Worm (Caenorhabditis elegans): ENCODE results near the gene rmd-2.

DNA sequence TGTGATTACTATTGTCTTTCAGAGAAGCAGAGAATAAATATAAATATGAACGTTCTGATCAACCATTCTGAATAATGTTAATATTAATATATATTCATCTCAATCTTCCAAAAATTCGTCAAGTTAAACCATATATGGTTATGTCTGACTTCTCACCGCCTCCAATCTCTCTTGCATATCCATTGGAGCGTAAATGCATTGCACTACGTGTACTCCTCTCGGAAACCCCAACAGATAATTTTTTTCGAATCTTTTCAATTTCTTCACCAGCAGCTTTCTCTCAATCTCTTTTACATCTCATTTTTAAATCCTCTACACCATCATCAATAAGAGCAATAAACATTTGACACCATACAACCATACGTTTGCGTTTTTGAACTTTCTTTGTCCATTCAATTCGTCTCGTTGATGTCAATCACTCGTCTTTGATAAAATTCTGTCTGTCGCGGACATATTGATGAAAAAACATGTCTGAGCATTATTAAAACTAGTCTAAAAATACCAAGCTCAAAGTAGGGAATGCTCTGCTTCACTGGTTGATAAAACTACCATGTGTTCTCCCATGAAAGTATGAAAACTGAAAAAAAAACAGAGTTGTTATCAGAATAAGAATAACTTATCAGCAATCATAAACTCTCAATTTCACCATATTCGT, 17.4 kb upstream of the rmd-2 start:
- TF ChIP-seq nhr-11 (tag; optimal IDR thresholded peaks at IDR 0.05) (no peak), dve-1 (tag; optimal IDR thresholded peaks at IDR 0.05) (no peak)
